Worm (Caenorhabditis elegans) whole organism, young adult: ENCODE data around the gene T21B10.4.

ENCODE experiments used
- F52B5.7 ChIP-seq: sonication (generic microtip); optimal IDR thresholded peaks from 2 replicates; lab custom pipeline; 2016; ENCODE audit warnings: mild to moderate bottlenecking, missing genetic modification characterization, missing compliant biosample characterization
- Y67H2A.10 ChIP-seq: fragments of 200-800 bp; sonication (Bioruptor generic); conservative IDR thresholded peaks from 2 replicates; pipeline ENCODE4 v1.3.6; 2022; ENCODE audit warnings: missing genetic modification reagents, missing genetic modification characterization, missing compliant biosample characterization
- madf-6 ChIP-seq: fragments of 200-800 bp; sonication (Bioruptor generic); IDR thresholded peaks from 2 replicates; pipeline ENCODE4 v1.3.6; 2022; ENCODE audit warnings: missing genetic modification reagents, missing genetic modification characterization, missing compliant biosample characterization
- unc-130 ChIP-seq: sonication (generic microtip); optimal IDR thresholded peaks from 2 replicates; lab custom pipeline; 2016; ENCODE audit warnings: missing genetic modification reagents, missing genetic modification characterization, missing compliant biosample characterization
- zim-3 ChIP-seq: sonication (generic microtip); optimal IDR thresholded peaks from 2 replicates; lab custom pipeline; 2017; ENCODE audit warnings: mild to moderate bottlenecking, missing genetic modification characterization, moderate library complexity, missing compliant biosample characterization
- ztf-22 ChIP-seq: fragments of 200-800 bp; sonication (Bioruptor generic); optimal IDR thresholded peaks from 2 replicates; lab custom pipeline; 2018; ENCODE audit warnings: mild to moderate bottlenecking, missing genetic modification characterization, moderate library complexity, missing compliant biosample characterization

DNA sequence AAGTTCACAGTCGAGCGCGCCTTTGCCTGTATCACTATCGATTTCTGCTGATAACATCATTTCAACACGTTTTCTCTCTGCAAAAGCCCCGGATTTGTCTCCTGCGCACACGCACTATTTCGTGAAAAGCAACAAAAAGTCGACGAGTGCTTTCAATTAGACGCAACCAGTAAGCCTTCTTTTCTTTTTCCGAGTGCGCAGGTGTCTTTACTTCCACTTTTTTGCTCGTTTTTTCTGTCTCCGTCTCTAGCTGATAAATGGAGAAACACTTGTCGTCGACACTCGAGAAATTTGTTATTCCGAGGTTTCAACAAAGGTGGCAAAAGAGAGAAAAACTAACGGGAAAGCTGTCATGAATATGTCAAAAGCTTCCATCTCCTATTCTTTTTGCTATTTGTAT is 49.1 kb upstream of the T21B10.4 start:
- TF ChIP-seq madf-6 (GFP tag; lab: Robert Waterston, UW): no peak
- no peak for TF ChIP-seq zim-3 (tag; lab: Kevin White, UChicago)
- TF ChIP-seq unc-130 (GFP tag; lab: Kevin White, UChicago): no peak
- TF ChIP-seq F52B5.7 (tag; lab: Kevin White, UChicago): no peak
- no peak for TF ChIP-seq Y67H2A.10 (GFP tag; lab: Robert Waterston, UW)
- no peak for TF ChIP-seq ztf-22
